Worm (Caenorhabditis elegans) whole organism, L4 larva: ENCODE results near the gene rme-6.

ENCODE experiments used
- F10B5.3 ChIP-seq: sonication (generic microtip); optimal IDR thresholded peaks from 2 replicates; lab custom pipeline; 2016; ENCODE audit warnings: mild to moderate bottlenecking, missing genetic modification characterization, missing compliant biosample characterization
- Y75B8A.6 ChIP-seq: fragments of 200-800 bp; sonication (Bioruptor generic); IDR thresholded peaks from 2 replicates; pipeline ENCODE4 v1.3.6; 2022; ENCODE audit warnings: missing genetic modification reagents, missing genetic modification characterization, missing compliant biosample characterization
- ZK337.2 ChIP-seq: fragments of 200-800 bp; sonication (Bioruptor generic); IDR thresholded peaks from 2 replicates; pipeline ENCODE4 v1.3.6; 2022; ENCODE audit warnings: missing genetic modification reagents, missing genetic modification characterization, missing compliant biosample characterization
- aha-1 ChIP-seq: fragments of 150-350 bp; peaks from one replicate; lab custom pipeline; 2014; ENCODE audit warnings: missing biosample characterization, missing genetic modification characterization
- ama-1 ChIP-seq: fragments of 150-350 bp; optimal IDR thresholded peaks from 2 replicates; lab custom pipeline; 2014; ENCODE audit warnings: inconsistent platforms, mixed read lengths
- ceh-28 ChIP-seq: fragments of 150-350 bp; optimal IDR thresholded peaks from 2 replicates; lab custom pipeline; 2014; ENCODE audit warnings: missing biosample characterization, missing genetic modification reagents, missing genetic modification characterization
- ceh-32 ChIP-seq: sonication (generic microtip); optimal IDR thresholded peaks from 2 replicates; lab custom pipeline; 2016; ENCODE audit warnings: mild to moderate bottlenecking, missing genetic modification characterization, missing compliant biosample characterization; ENCODE audit not compliant: poor library complexity
- cey-2 ChIP-seq: sonication (generic microtip); optimal IDR thresholded peaks from 3 replicates; lab custom pipeline; 2017; ENCODE audit warnings: missing genetic modification characterization, mild to moderate bottlenecking, missing compliant biosample characterization, antibody characterized with exemption, borderline replicate concordance; ENCODE audit not compliant: insufficient read depth
- daf-16 ChIP-seq, 3 experiments: sonication (generic microtip); optimal IDR thresholded peaks; 2 replicates each; lab custom pipeline; 2016 to 2017; ENCODE audit warnings: missing genetic modification characterization in 3 of 3, missing genetic modification reagents in 3 of 3, mild to moderate bottlenecking in 2 of 3, missing compliant biosample characterization in 2 of 3, missing biosample characterization in 1 of 3, moderate library complexity in 1 of 3
- daf-8 ChIP-seq: fragments of 200-800 bp; sonication (Bioruptor generic); IDR thresholded peaks from 2 replicates; pipeline ENCODE4 v1.3.6; 2022; ENCODE audit warnings: missing genetic modification characterization, missing compliant biosample characterization
- dmd-9 ChIP-seq: fragments of 200-800 bp; sonication (Bioruptor generic); IDR thresholded peaks from 2 replicates; pipeline ENCODE4 v1.3.6; 2022; ENCODE audit warnings: missing genetic modification reagents, missing genetic modification characterization, missing compliant biosample characterization
- duxl-1 ChIP-seq: sonication (generic microtip); optimal IDR thresholded peaks from 2 replicates; lab custom pipeline; 2016; ENCODE audit warnings: mild to moderate bottlenecking, missing genetic modification characterization, moderate library complexity, missing compliant biosample characterization; ENCODE audit not compliant: poor library complexity
- fkh-10 ChIP-seq: fragments of 150-350 bp; optimal IDR thresholded peaks from 2 replicates; lab custom pipeline; 2014; ENCODE audit warnings: missing biosample characterization, missing genetic modification reagents, missing genetic modification characterization
- hlh-11 ChIP-seq: fragments of 200-800 bp; sonication (Bioruptor generic); optimal IDR thresholded peaks from 2 replicates; lab custom pipeline; 2018; ENCODE audit warnings: mild to moderate bottlenecking, missing genetic modification characterization, missing compliant biosample characterization
- hlh-30 ChIP-seq: sonication (generic microtip); optimal IDR thresholded peaks from 2 replicates; lab custom pipeline; 2017; ENCODE audit warnings: antibody characterized with exemption, mild to moderate bottlenecking, missing genetic modification characterization, missing compliant biosample characterization; ENCODE audit not compliant: insufficient read depth
- jun-1 ChIP-seq: fragments of 150-350 bp; optimal IDR thresholded peaks from 2 replicates; lab custom pipeline; 2014; ENCODE audit warnings: missing biosample characterization, missing genetic modification reagents, missing genetic modification characterization
- lin-1 ChIP-seq: fragments of 200-800 bp; sonication (Bioruptor generic); IDR thresholded peaks from 2 replicates; pipeline ENCODE4 v1.3.6; 2022; ENCODE audit warnings: missing genetic modification reagents, missing genetic modification characterization, missing compliant biosample characterization
- lin-15B ChIP-seq: fragments of 150-350 bp; sonication (generic microtip); optimal IDR thresholded peaks from 3 replicates; lab custom pipeline; 2014; ENCODE audit warnings: missing biosample characterization, missing genetic modification characterization
- lin-29 ChIP-seq: fragments of 200-800 bp; sonication (Bioruptor generic); IDR thresholded peaks from 2 replicates; pipeline ENCODE4 v1.3.6; 2022; ENCODE audit warnings: missing genetic modification reagents, missing genetic modification characterization, missing compliant biosample characterization
- lir-3 ChIP-seq: sonication (generic microtip); optimal IDR thresholded peaks from 2 replicates; lab custom pipeline; 2016; ENCODE audit warnings: mild to moderate bottlenecking, missing genetic modification characterization, missing compliant biosample characterization
- madf-9 ChIP-seq: fragments of 200-800 bp; sonication (Bioruptor generic); conservative IDR thresholded peaks from 2 replicates; pipeline ENCODE4 v1.3.6; 2022; ENCODE audit warnings: missing genetic modification reagents, missing genetic modification characterization, missing compliant biosample characterization
- mxl-3 ChIP-seq: fragments of 200-800 bp; sonication (Bioruptor generic); optimal IDR thresholded peaks from 2 replicates; lab custom pipeline; 2018; ENCODE audit warnings: mild to moderate bottlenecking, missing genetic modification characterization, missing compliant biosample characterization
- nhr-10 ChIP-seq: fragments of 150-350 bp; optimal IDR thresholded peaks from 2 replicates; lab custom pipeline; 2014; ENCODE audit warnings: missing biosample characterization, missing genetic modification characterization
- nhr-102 ChIP-seq: sonication (generic microtip); optimal IDR thresholded peaks from 2 replicates; lab custom pipeline; 2016; ENCODE audit warnings: mild to moderate bottlenecking, missing genetic modification characterization, moderate library complexity, missing compliant biosample characterization
- nhr-237 ChIP-seq: sonication (generic microtip); optimal IDR thresholded peaks from 2 replicates; lab custom pipeline; 2017; ENCODE audit warnings: missing biosample characterization, missing genetic modification characterization
- nhr-28 ChIP-seq: fragments of 150-350 bp; optimal IDR thresholded peaks from 2 replicates; lab custom pipeline; 2014; ENCODE audit warnings: missing biosample characterization, missing genetic modification characterization
- nhr-42 ChIP-seq: fragments of 200-800 bp; sonication (Bioruptor generic); IDR thresholded peaks from 2 replicates; pipeline ENCODE4 v1.3.6; 2022; ENCODE audit warnings: missing genetic modification characterization, missing compliant biosample characterization
- nhr-6 ChIP-seq: fragments of 150-350 bp; optimal IDR thresholded peaks from 2 replicates; lab custom pipeline; 2014; ENCODE audit warnings: missing biosample characterization, missing genetic modification characterization
- pqm-1 ChIP-seq: sonication (generic microtip); optimal IDR thresholded peaks from 2 replicates; lab custom pipeline; 2017; ENCODE audit warnings: missing biosample characterization, missing genetic modification characterization
- rbr-2 ChIP-seq: sonication (generic microtip); optimal IDR thresholded peaks from 2 replicates; lab custom pipeline; 2016; ENCODE audit warnings: missing genotype, missing genetic modification characterization, missing compliant biosample characterization
- saeg-2 ChIP-seq: fragments of 200-800 bp; sonication (Bioruptor generic); IDR thresholded peaks from 2 replicates; pipeline ENCODE4 v1.3.6; 2022; ENCODE audit warnings: missing genetic modification reagents, missing genetic modification characterization, missing compliant biosample characterization
- snpc-4 ChIP-seq: fragments of 150-350 bp; optimal IDR thresholded peaks from 2 replicates; lab custom pipeline; 2014; ENCODE audit warnings: missing biosample characterization, missing genetic modification characterization
- spr-3 ChIP-seq: fragments of 200-800 bp; sonication (Bioruptor generic); optimal IDR thresholded peaks from 2 replicates; lab custom pipeline; 2018; ENCODE audit warnings: mild to moderate bottlenecking, missing genetic modification characterization, missing compliant biosample characterization
- tra-1 ChIP-seq: fragments of 200-800 bp; sonication (Bioruptor generic); IDR thresholded peaks from 2 replicates; pipeline ENCODE4 v1.3.6; 2022; ENCODE audit warnings: missing genetic modification reagents, missing genetic modification characterization, missing compliant biosample characterization
- unc-130 ChIP-seq: sonication (generic microtip); optimal IDR thresholded peaks from 2 replicates; lab custom pipeline; 2016; ENCODE audit warnings: missing genetic modification reagents, missing genetic modification characterization, missing compliant biosample characterization
- unc-62 ChIP-seq, 3 experiments: fragments of 150-350 bp in 1 of 3; sonication (generic microtip); optimal IDR thresholded peaks in 2 of 3; peaks in 1 of 3; 1 replicate in 1 of 3; 2 replicates in 2 of 3; lab custom pipeline; 2014 to 2017; ENCODE audit warnings: missing biosample characterization in 3 of 3, missing genetic modification characterization in 3 of 3, missing genetic modification reagents in 3 of 3, missing genotype in 1 of 3
- zag-1 ChIP-seq: fragments of 150-350 bp; optimal IDR thresholded peaks from 2 replicates; lab custom pipeline; 2014; ENCODE audit warnings: missing biosample characterization, missing genetic modification characterization
- zfp-3 ChIP-seq: fragments of 200-800 bp; sonication (Bioruptor generic); conservative IDR thresholded peaks from 2 replicates; pipeline ENCODE4 v1.3.6; 2022; ENCODE audit warnings: missing genetic modification reagents, missing genetic modification characterization, missing compliant biosample characterization
- zip-11 ChIP-seq: fragments of 200-800 bp; sonication (Bioruptor generic); IDR thresholded peaks from 2 replicates; pipeline ENCODE4 v1.3.6; 2022; ENCODE audit warnings: missing genetic modification characterization, missing compliant biosample characterization

rme-6 gene

DNA sequence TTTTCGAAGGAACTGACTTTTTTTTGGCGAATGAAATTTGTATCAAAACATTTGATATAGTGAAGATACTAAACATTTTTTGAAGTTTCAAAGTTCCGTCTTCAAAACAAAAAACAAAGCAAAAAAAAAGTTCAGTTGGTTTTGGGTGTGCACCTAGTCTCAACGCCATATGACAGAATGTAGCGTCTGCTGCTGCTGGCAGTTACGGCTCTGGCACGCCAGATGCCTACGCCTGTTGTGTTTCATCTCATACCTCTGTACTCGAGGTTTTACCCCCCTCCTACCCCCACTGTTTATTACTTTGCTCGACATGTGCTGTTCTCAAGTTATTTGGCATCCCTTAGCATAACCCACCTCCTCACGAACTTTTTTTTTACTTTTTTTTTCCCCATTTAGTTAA is 13.8 kb downstream of the rme-6 start:
- TF ChIP-seq nhr-237 (tag; lab: Kevin White, UChicago) (no peak), hlh-30 (tag; lab: Kevin White, UChicago) (peak; percentile 27), mxl-3 (GFP tag; lab: Kevin White, UChicago) (no peak), dmd-9 (no peak), cey-2 (tag; lab: Kevin White, UChicago) (no peak), jun-1 (tag; lab: Kevin White, UChicago) (no peak), zip-11 (GFP tag; lab: Robert Waterston, UW) (no peak), ceh-32 (no peak), F10B5.3 (tag; lab: Kevin White, UChicago) (no peak), ama-1 (lab: Kevin White, UChicago) (no peak), madf-9 (GFP tag; lab: Robert Waterston, UW) (no peak), ZK337.2 (GFP tag; lab: Robert Waterston, UW) (no peak), nhr-6 (tag; lab: Kevin White, UChicago) (no peak), unc-130 (GFP tag; lab: Kevin White, UChicago) (no peak), lin-1 (GFP tag; lab: Robert Waterston, UW) (no peak), daf-8 (GFP tag; lab: Robert Waterston, UW) (no peak), aha-1 (tag; lab: Kevin White, UChicago) (peak; percentile 1), unc-62 (GFP tag; optimal IDR thresholded peaks at IDR 0.05 in 1 of 2; lab: Kevin White, UChicago) (peak in 1 of 2 experiments; percentile 67), unc-62 (tag; optimal IDR thresholded peaks at IDR 0.05; lab: Kevin White, UChicago) (no peak), lin-29 (GFP tag; lab: Robert Waterston, UW) (no peak), rbr-2 (no peak), ceh-28 (tag; lab: Kevin White, UChicago) (no peak), tra-1 (GFP tag; lab: Robert Waterston, UW) (0 out of 2 replicates have a peak, but pooled peaks have one; percentile 45), daf-16 (GFP tag; optimal IDR thresholded peaks at IDR 0.05; lab: Kevin White, UChicago) (peak in 1 of 2 experiments; percentile 71), daf-16 (tag; optimal IDR thresholded peaks at IDR 0.05; lab: Kevin White, UChicago) (no peak), nhr-42 (no peak), zag-1 (tag; lab: Kevin White, UChicago) (no peak), nhr-28 (tag; lab: Kevin White, UChicago) (no peak), lir-3 (tag; lab: Kevin White, UChicago) (no peak), nhr-10 (tag; lab: Kevin White, UChicago) (no peak), Y75B8A.6 (GFP tag; lab: Robert Waterston, UW) (no peak), snpc-4 (no peak), hlh-11 (tag; lab: Kevin White, UChicago) (peak; percentile 58), nhr-102 (no peak), zfp-3 (GFP tag; lab: Robert Waterston, UW) (no peak)
- TF ChIP-seq, all 104 proteins: peak for 6

DNA sequence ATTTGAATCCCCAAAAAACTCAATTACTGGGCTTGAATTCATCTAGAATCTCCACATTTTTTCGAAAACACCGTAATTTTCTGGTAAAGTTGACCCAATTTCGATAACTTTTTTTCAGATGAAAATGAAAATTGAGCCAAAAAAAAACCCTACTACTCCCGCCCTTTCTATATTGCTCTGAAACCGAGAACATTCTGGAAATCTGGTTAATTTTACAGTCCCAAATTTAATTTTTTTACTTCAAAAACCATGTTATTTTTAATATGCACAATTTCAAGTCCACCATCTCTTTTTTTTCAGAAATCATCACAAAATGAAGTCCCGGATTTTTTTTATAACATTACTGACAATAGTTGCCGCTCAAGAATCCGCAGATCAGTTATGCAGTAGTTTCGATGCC is 14.7 kb downstream of the rme-6 start, which contains the start of gene C05D9.3:
TSS of gene C05D9.3 (plus strand) at position 301 of the 400 bp plus-strand sequence.
- TF ChIP-seq rbr-2 = no peak
- TF ChIP-seq saeg-2 (GFP tag; lab: Robert Waterston, UW) = no peak
- TF ChIP-seq lin-15B (tag; lab: Kevin White, UChicago) = no peak
- TF ChIP-seq ama-1 (lab: Kevin White, UChicago) = no peak
- TF ChIP-seq pqm-1 = no peak
- no peak for TF ChIP-seq fkh-10 (GFP tag; lab: Kevin White, UChicago)
- TF ChIP-seq duxl-1 (tag; lab: Kevin White, UChicago) = no peak
- TF ChIP-seq spr-3 (GFP tag; lab: Kevin White, UChicago) = no peak
- peak in 1 of 2 experiments; percentile 2 for TF ChIP-seq unc-62 (GFP tag; optimal IDR thresholded peaks at IDR 0.05 in 1 of 2; lab: Kevin White, UChicago)
- TF ChIP-seq unc-62 (tag; optimal IDR thresholded peaks at IDR 0.05; lab: Kevin White, UChicago) = no peak
